Fruit fly (Drosophila melanogaster) whole organism, wandering third instar larva: ENCODE measurements around the gene ND-51.

Source experiments
- CG32264 ChIP-seq: fragments of 200-800 bp; sonication (Bioruptor generic); optimal IDR thresholded peaks from 2 replicates; lab custom pipeline; 2016; ENCODE audit warnings: missing biosample characterization, missing genetic modification characterization
- CG9705 ChIP-seq: fragments of 200-800 bp; sonication (Bioruptor generic); optimal IDR thresholded peaks from 2 replicates; lab custom pipeline; 2018; ENCODE audit warnings: missing biosample characterization, mild to moderate bottlenecking, missing genetic modification characterization
- CrebA ChIP-seq: fragments of 200-800 bp; sonication (Bioruptor generic); optimal IDR thresholded peaks from 2 replicates; lab custom pipeline; 2016; ENCODE audit warnings: missing biosample characterization, mild to moderate bottlenecking, missing genetic modification characterization, borderline replicate concordance
- Dfd ChIP-seq: fragments of >200 bp; optimal IDR thresholded peaks from 2 replicates; lab custom pipeline; 2017; ENCODE audit warnings: missing biosample characterization, missing genetic modification characterization
- Dif ChIP-seq: fragments of 200-275, 200-300 bp; sonication (Bioruptor generic); optimal IDR thresholded peaks from 2 replicates; lab custom pipeline; 2018; ENCODE audit warnings: missing biosample characterization, missing genetic modification characterization; ENCODE audit not compliant: partially characterized antibody
- HLH106 ChIP-seq: fragments of 200-800 bp; optimal IDR thresholded peaks from 3 replicates; lab custom pipeline; 2019; ENCODE audit warnings: missing biosample characterization, mild to moderate bottlenecking, missing genetic modification characterization, moderate library complexity
- Hnf4 ChIP-seq: fragments of 200-800 bp; sonication (Bioruptor generic); optimal IDR thresholded peaks from 2 replicates; lab custom pipeline; 2016; ENCODE audit warnings: missing biosample characterization, mild to moderate bottlenecking, missing genetic modification characterization
- Hr78 ChIP-seq: fragments of >200 bp; optimal IDR thresholded peaks from 2 replicates; lab custom pipeline; 2017; ENCODE audit warnings: missing biosample characterization, missing genetic modification characterization
- Hr83 ChIP-seq: fragments of 200-300 bp; sonication (Bioruptor generic); optimal IDR thresholded peaks from 2 replicates; lab custom pipeline; 2016; ENCODE audit warnings: missing biosample characterization, mild to moderate bottlenecking, missing genetic modification characterization, moderate library complexity; ENCODE audit not compliant: poor library complexity, severe bottlenecking
- Jra ChIP-seq: sonication (Bioruptor generic); optimal IDR thresholded peaks from 2 replicates; lab custom pipeline; 2016; ENCODE audit warnings: missing biosample characterization, missing genetic modification characterization
- Mio ChIP-seq: sonication (Bioruptor generic); optimal IDR thresholded peaks from 2 replicates; lab custom pipeline; 2016; ENCODE audit warnings: missing biosample characterization, missing genetic modification characterization
- Myc ChIP-seq: fragments of >200 bp; optimal IDR thresholded peaks from 2 replicates; lab custom pipeline; 2017
- OdsH ChIP-seq: fragments of 200-800 bp; sonication (Bioruptor generic); optimal IDR thresholded peaks from 2 replicates; lab custom pipeline; 2016; ENCODE audit warnings: missing biosample characterization, mild to moderate bottlenecking, missing genetic modification characterization
- Rel ChIP-seq, 2 experiments: fragments of 200-800 bp; sonication (Bioruptor generic) in 1 of 2; optimal IDR thresholded peaks; 2 replicates in 1 of 2; 3 replicates in 1 of 2; lab custom pipeline; 2016 to 2019; ENCODE audit warnings: mild to moderate bottlenecking in 2 of 2, missing biosample characterization in 2 of 2, missing genetic modification characterization in 2 of 2, moderate library complexity in 1 of 2
- Sp1 ChIP-seq: fragments of 200-800 bp; sonication (Bioruptor generic); optimal IDR thresholded peaks from 3 replicates; lab custom pipeline; 2019; ENCODE audit warnings: missing biosample characterization, mild to moderate bottlenecking, missing genetic modification characterization, moderate library complexity
- Vsx2 ChIP-seq: fragments of 200-300, 225-300 bp; sonication (Bioruptor generic); optimal IDR thresholded peaks from 2 replicates; lab custom pipeline; 2018; ENCODE audit warnings: missing biosample characterization, missing genetic modification characterization; ENCODE audit not compliant: partially characterized antibody
- br ChIP-seq: fragments of 200-800 bp; sonication (Bioruptor generic); optimal IDR thresholded peaks from 2 replicates; lab custom pipeline; 2016; ENCODE audit warnings: missing biosample characterization, missing genetic modification characterization
- brk ChIP-seq: fragments of 200-800 bp; sonication (Bioruptor generic); optimal IDR thresholded peaks from 2 replicates; lab custom pipeline; 2016; ENCODE audit warnings: missing biosample characterization, mild to moderate bottlenecking, missing genetic modification characterization
- dl ChIP-seq, 2 experiments: fragments of 175-275, 200-275 bp in 1 of 2; fragments of 200-275 bp in 1 of 2; sonication (Bioruptor generic); optimal IDR thresholded peaks; lab custom pipeline; 2018; ENCODE audit warnings: mild to moderate bottlenecking in 2 of 2, missing biosample characterization in 2 of 2, missing genetic modification characterization in 2 of 2, moderate library complexity in 2 of 2; ENCODE audit not compliant: partially characterized antibody in 2 of 2, insufficient read depth in 1 of 2
- dmrt93B ChIP-seq: fragments of 200-800 bp; sonication (Bioruptor generic); optimal IDR thresholded peaks from 2 replicates; lab custom pipeline; 2018; ENCODE audit warnings: missing biosample characterization, mild to moderate bottlenecking, missing genetic modification characterization
- ey ChIP-seq: fragments of 200-800 bp; sonication (Bioruptor generic); optimal IDR thresholded peaks from 2 replicates; lab custom pipeline; 2016; ENCODE audit warnings: missing biosample characterization, missing genetic modification characterization
- foxo ChIP-seq, 2 experiments: fragments of 200-800 bp; sonication (Bioruptor generic); optimal IDR thresholded peaks; 2 replicates in 1 of 2; 3 replicates in 1 of 2; lab custom pipeline; 2016 to 2017; ENCODE audit warnings: missing biosample characterization in 2 of 2, missing genetic modification characterization in 2 of 2
- fru ChIP-seq: fragments of 200-800 bp; sonication (Bioruptor generic); optimal IDR thresholded peaks from 3 replicates; lab custom pipeline; 2016; ENCODE audit warnings: missing biosample characterization, mild to moderate bottlenecking, missing genetic modification characterization
- h ChIP-seq: fragments of 200-800 bp; sonication (Bioruptor generic); optimal IDR thresholded peaks from 3 replicates; lab custom pipeline; 2016; ENCODE audit warnings: missing biosample characterization, mild to moderate bottlenecking, missing genetic modification characterization
- jim ChIP-seq: fragments of 175-275, 200-325 bp; sonication (Bioruptor generic); optimal IDR thresholded peaks from 2 replicates; lab custom pipeline; 2016; ENCODE audit warnings: missing biosample characterization, mild to moderate bottlenecking, missing genetic modification characterization
- lola ChIP-seq: fragments of >200 bp; optimal IDR thresholded peaks from 2 replicates; lab custom pipeline; 2017; ENCODE audit warnings: missing biosample characterization, missing genetic modification characterization
- pan ChIP-seq: fragments of >200 bp; optimal IDR thresholded peaks from 2 replicates; lab custom pipeline; 2017
- psq ChIP-seq: fragments of 200-800 bp; sonication (Bioruptor generic); optimal IDR thresholded peaks from 3 replicates; lab custom pipeline; 2017; ENCODE audit warnings: missing biosample characterization, mild to moderate bottlenecking, missing genetic modification characterization, moderate library complexity
- rgr ChIP-seq: fragments of 200-800 bp; sonication (Bioruptor generic); optimal IDR thresholded peaks from 3 replicates; lab custom pipeline; 2016; ENCODE audit warnings: missing biosample characterization, mild to moderate bottlenecking, missing genetic modification characterization
- sage ChIP-seq: fragments of 200-800 bp; sonication (Bioruptor generic); optimal IDR thresholded peaks from 2 replicates; lab custom pipeline; 2016; ENCODE audit warnings: missing biosample characterization, mild to moderate bottlenecking, missing genetic modification characterization
- tai ChIP-seq: sonication (Bioruptor generic); optimal IDR thresholded peaks from 2 replicates; lab custom pipeline; 2016; ENCODE audit warnings: missing biosample characterization, missing genetic modification characterization
- usp ChIP-seq: fragments of >200 bp; optimal IDR thresholded peaks from 2 replicates; lab custom pipeline; 2017; ENCODE audit warnings: missing biosample characterization, missing genetic modification characterization

ND-51 gene

dm6 chr2L:6076829-6077364 is 14.3 kb upstream of the ND-51 start:
- no peak for TF ChIP-seq Sp1 (GFP tag; lab: Kevin White, UChicago)
- TF ChIP-seq h (GFP tag; lab: Kevin White, UChicago), result no peak
- TF ChIP-seq jim, result no peak

dm6 chr2L:6076143-6076542 is 13.6 kb upstream of the ND-51 start:
- no peak for TF ChIP-seq Hnf4 (GFP tag; lab: Kevin White, UChicago)
- TF ChIP-seq Vsx2, result no peak
- TF ChIP-seq tai (GFP tag; lab: Kevin White, UChicago), result no peak
- no peak for TF ChIP-seq psq (GFP tag; lab: Kevin White, UChicago)
- TF ChIP-seq OdsH (GFP tag; lab: Kevin White, UChicago), result no peak
- no peak for TF ChIP-seq dl (GFP tag; optimal IDR thresholded peaks at IDR 0.05; lab: Kevin White, UChicago; ENCODE audit: insufficient read depth in 1 of 2, partially characterized antibody in 2 of 2)
- TF ChIP-seq dmrt93B, result no peak
- TF ChIP-seq Rel (GFP tag; optimal IDR thresholded peaks at IDR 0.05; lab: Kevin White, UChicago), result no peak
- TF ChIP-seq Rel (tag; optimal IDR thresholded peaks at IDR 0.05; lab: Kevin White, UChicago), result peak; percentile 69

- no peak for TF ChIP-seq ey (GFP tag; lab: Kevin White, UChicago)
- TF ChIP-seq OdsH (GFP tag; lab: Kevin White, UChicago), result no peak
- no peak for TF ChIP-seq Rel (GFP tag; optimal IDR thresholded peaks at IDR 0.05; lab: Kevin White, UChicago)
- TF ChIP-seq Rel (tag; optimal IDR thresholded peaks at IDR 0.05; lab: Kevin White, UChicago), result no peak
- TF ChIP-seq lola (GFP tag; lab: Kevin White, UChicago), result no peak
- no peak for TF ChIP-seq psq (GFP tag; lab: Kevin White, UChicago)
- no peak for TF ChIP-seq dmrt93B
- TF ChIP-seq tai (GFP tag; lab: Kevin White, UChicago), result no peak
Observed at dm6 chr2L:6075345-6075744, 12.8 kb upstream of the ND-51 start.

- TF ChIP-seq h (GFP tag; lab: Kevin White, UChicago), result no peak
- TF ChIP-seq Hr78 (GFP tag; lab: Kevin White, UChicago), result no peak
- TF ChIP-seq Sp1 (GFP tag; lab: Kevin White, UChicago), result no peak
- no peak for TF ChIP-seq pan (lab: Kevin White, UChicago)
- no peak for TF ChIP-seq rgr
- TF ChIP-seq jim, result no peak
- TF ChIP-seq Vsx2, result no peak
- no peak for TF ChIP-seq usp (GFP tag; lab: Kevin White, UChicago)
- TF ChIP-seq CG9705, result no peak
Observed at dm6 chr2L:6074314-6074713, 11.8 kb upstream of the ND-51 start.

dm6 chr2L:6073894-6074293 is 11.3 kb upstream of the ND-51 start:
- no peak for TF ChIP-seq Hr83 (GFP tag; lab: Kevin White, UChicago)
- TF ChIP-seq CG9705, result no peak
- no peak for TF ChIP-seq h (GFP tag; lab: Kevin White, UChicago)
- no peak for TF ChIP-seq brk
- TF ChIP-seq br (GFP tag; lab: Kevin White, UChicago), result no peak
- TF ChIP-seq Hnf4 (GFP tag; lab: Kevin White, UChicago), result no peak
- TF ChIP-seq psq (GFP tag; lab: Kevin White, UChicago), result no peak
- no peak for TF ChIP-seq Vsx2
- no peak for TF ChIP-seq CG32264
- no peak for TF ChIP-seq Jra
- no peak for TF ChIP-seq jim
- TF ChIP-seq CrebA (GFP tag; lab: Kevin White, UChicago), result no peak
- TF ChIP-seq dmrt93B, result no peak
- no peak for TF ChIP-seq rgr
- TF ChIP-seq Rel (GFP tag; optimal IDR thresholded peaks at IDR 0.05; lab: Kevin White, UChicago), result no peak
- no peak for TF ChIP-seq Rel (tag; optimal IDR thresholded peaks at IDR 0.05; lab: Kevin White, UChicago)
- TF ChIP-seq Dif (GFP tag; lab: Kevin White, UChicago), result no peak
- TF ChIP-seq sage (GFP tag; lab: Kevin White, UChicago), result no peak
- no peak for TF ChIP-seq foxo (GFP tag; optimal IDR thresholded peaks at IDR 0.05; lab: Kevin White, UChicago)
- no peak for TF ChIP-seq Dfd (GFP tag; lab: Kevin White, UChicago)
- no peak for TF ChIP-seq pan (lab: Kevin White, UChicago)

- TF ChIP-seq CG32264 (no peak), br (GFP tag; lab: Kevin White, UChicago) (no peak), dmrt93B (no peak), lola (GFP tag; lab: Kevin White, UChicago) (no peak), Hr83 (GFP tag; lab: Kevin White, UChicago) (no peak), Mio (GFP tag; lab: Kevin White, UChicago) (no peak), ey (GFP tag; lab: Kevin White, UChicago) (no peak), fru (GFP tag; lab: Kevin White, UChicago) (no peak), Jra (no peak), CrebA (GFP tag; lab: Kevin White, UChicago) (no peak), Hr78 (GFP tag; lab: Kevin White, UChicago) (no peak), h (GFP tag; lab: Kevin White, UChicago) (no peak), CG9705 (no peak), rgr (no peak), pan (lab: Kevin White, UChicago) (no peak), Myc (lab: Kevin White, UChicago) (no peak), HLH106 (tag; lab: Kevin White, UChicago) (no peak), foxo (GFP tag; optimal IDR thresholded peaks at IDR 0.05; lab: Kevin White, UChicago) (no peak), tai (GFP tag; lab: Kevin White, UChicago) (no peak)
Observed at dm6 chr2L:6072124-6072523, 9.6 kb upstream of the ND-51 start.
